Worm (Caenorhabditis elegans): ENCODE data around the gene R07G3.8.
A peak's percentile ranks its signal among the peaks of the same experiment; 100 is the strongest.

The R07G3.8 gene

DNA sequence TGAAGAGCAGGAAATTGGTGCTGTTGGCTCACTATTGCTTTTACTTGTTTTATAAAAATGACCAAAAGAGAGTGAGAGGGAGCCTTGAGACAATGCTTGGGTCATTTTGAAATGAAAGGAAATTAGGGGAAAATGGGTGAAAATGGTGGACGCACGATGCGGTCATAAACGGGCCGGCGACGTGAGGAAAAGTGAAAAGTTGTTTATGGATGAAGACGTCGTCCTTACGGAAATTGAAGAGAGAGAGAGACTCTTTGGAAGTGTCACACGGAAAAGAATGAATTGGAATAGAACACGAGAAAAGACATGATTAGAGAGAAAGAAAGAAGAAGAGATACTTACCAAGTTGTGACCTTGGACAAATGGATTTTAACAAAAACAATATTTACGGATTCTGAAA lies 1.2 kb upstream of the R07G3.8 start:
- peak in 1 of 2 experiments; percentile 26 for TF ChIP-seq lsy-2 (tag; optimal IDR thresholded peaks at IDR 0.05)
- no peak for TF ChIP-seq ceh-16 (tag; optimal IDR thresholded peaks at IDR 0.05)
- peak; percentile 9 for TF ChIP-seq sem-4 (tag; optimal IDR thresholded peaks at IDR 0.05)
- no peak for TF ChIP-seq lin-13 (GFP tag; optimal IDR thresholded peaks at IDR 0.05)
- TF ChIP-seq nhr-10 (tag; optimal IDR thresholded peaks at IDR 0.05), result no peak
- peak; percentile 17 for TF ChIP-seq nhr-25 (tag; optimal IDR thresholded peaks at IDR 0.05)
- TF ChIP-seq blmp-1 (tag; optimal IDR thresholded peaks at IDR 0.05; ENCODE audit: insufficient read depth), result peak; percentile 44

- TF ChIP-seq crh-2 (tag; optimal IDR thresholded peaks at IDR 0.05) (no peak), fos-1 (tag; optimal IDR thresholded peaks at IDR 0.05) (peak; percentile 79)
Measured at ce11 chrII:7618212-7618611, 2.1 kb downstream of the R07G3.8 start.

DNA sequence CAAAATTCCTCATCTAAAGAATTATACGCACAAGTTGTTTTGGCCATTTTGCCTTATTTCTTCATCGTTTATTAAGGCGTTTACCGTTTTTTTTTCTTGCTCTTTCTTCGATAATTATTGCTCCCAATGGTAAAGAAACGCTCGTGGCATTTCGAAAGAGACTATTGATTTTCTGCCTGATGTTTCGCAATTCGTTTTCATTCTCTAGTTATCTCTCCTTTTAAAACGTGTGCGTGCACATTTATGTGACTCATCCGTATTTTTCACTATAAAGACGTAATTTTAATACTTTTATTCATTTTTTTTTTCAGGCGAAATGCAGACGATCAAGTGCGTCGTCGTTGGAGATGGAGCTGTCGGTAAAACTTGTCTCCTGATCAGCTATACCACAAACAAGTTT lies 4.2 kb downstream of the R07G3.8 start, which contains the start of gene cdc-42:
TSS of gene cdc-42 (plus strand) at position 312 of the 400 bp plus-strand sequence.
- TF ChIP-seq ztf-4 (tag; optimal IDR thresholded peaks at IDR 0.05) (no peak), unc-39 (tag; optimal IDR thresholded peaks at IDR 0.05) (no peak), nhr-6 (tag; optimal IDR thresholded peaks at IDR 0.05) (no peak), unc-55 (GFP tag; optimal IDR thresholded peaks at IDR 0.05) (no peak), crh-2 (tag; optimal IDR thresholded peaks at IDR 0.05) (no peak), egl-27 (tag; optimal IDR thresholded peaks at IDR 0.05) (no peak), sem-4 (tag; optimal IDR thresholded peaks at IDR 0.05) (no peak), elt-3 (tag; optimal IDR thresholded peaks at IDR 0.05) (no peak), lin-13 (GFP tag; optimal IDR thresholded peaks at IDR 0.05) (no peak), zag-1 (tag; optimal IDR thresholded peaks at IDR 0.05) (no peak), sma-9 (GFP tag; optimal IDR thresholded peaks at IDR 0.05) (no peak), sma-9 (tag; optimal IDR thresholded peaks at IDR 0.05) (no peak), ztf-1 (GFP tag; conservative IDR thresholded peaks at IDR 0.05) (no peak), nhr-21 (tag; optimal IDR thresholded peaks at IDR 0.05) (no peak), mab-5 (tag; optimal IDR thresholded peaks at IDR 0.05) (no peak), ztf-11 (tag; optimal IDR thresholded peaks at IDR 0.05) (no peak), R02D3.7 (tag; optimal IDR thresholded peaks at IDR 0.05) (no peak), alr-1 (tag; optimal IDR thresholded peaks at IDR 0.05) (no peak), dmd-4 (tag; optimal IDR thresholded peaks at IDR 0.05) (no peak), F13H6.1 (tag; optimal IDR thresholded peaks at IDR 0.05) (no peak), nhr-77 (tag; optimal IDR thresholded peaks at IDR 0.05) (no peak)

DNA sequence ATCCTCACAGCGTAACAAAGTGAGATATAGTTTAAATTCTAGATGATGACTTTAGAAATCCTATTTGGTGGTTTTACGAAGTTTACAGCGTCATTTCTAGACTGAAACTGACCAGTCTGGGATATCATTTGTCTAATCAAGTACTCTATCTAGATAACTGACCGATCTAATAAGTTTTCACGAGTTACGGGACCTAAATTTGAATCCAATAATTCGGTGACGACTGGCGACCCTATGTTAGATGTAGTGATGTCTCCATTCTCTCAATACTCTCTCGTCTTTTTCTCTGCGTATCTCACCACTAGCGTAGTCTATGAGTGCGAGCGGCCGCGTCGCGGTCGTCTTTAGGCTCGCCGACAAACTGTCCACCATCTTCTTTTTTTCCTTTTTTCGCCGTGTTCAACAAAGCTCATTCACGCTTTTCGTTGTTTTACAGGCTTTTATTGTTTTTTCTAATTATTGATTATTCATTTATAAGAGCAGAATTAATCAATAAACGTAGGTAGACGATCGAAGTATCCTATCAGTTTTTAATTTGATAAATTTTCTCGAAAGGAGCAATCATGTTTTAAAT lies 4.9 kb downstream of the R07G3.8 start:
- TF ChIP-seq Y55F3AM.14 (GFP tag; optimal IDR thresholded peaks at IDR 0.05) (no peak), lsy-2 (tag; optimal IDR thresholded peaks at IDR 0.05) (peak in 1 of 2 experiments; percentile 44), F13H6.1 (tag; optimal IDR thresholded peaks at IDR 0.05) (peak; percentile 24), nhr-129 (tag; optimal IDR thresholded peaks at IDR 0.05) (peak; percentile 28), ama-1 (optimal IDR thresholded peaks at IDR 0.05) (peak; percentile 75), nhr-237 (tag; optimal IDR thresholded peaks at IDR 0.05) (no peak), nhr-10 (tag; optimal IDR thresholded peaks at IDR 0.05) (no peak), C34F6.9 (tag; optimal IDR thresholded peaks at IDR 0.05) (peak; percentile 57)

DNA sequence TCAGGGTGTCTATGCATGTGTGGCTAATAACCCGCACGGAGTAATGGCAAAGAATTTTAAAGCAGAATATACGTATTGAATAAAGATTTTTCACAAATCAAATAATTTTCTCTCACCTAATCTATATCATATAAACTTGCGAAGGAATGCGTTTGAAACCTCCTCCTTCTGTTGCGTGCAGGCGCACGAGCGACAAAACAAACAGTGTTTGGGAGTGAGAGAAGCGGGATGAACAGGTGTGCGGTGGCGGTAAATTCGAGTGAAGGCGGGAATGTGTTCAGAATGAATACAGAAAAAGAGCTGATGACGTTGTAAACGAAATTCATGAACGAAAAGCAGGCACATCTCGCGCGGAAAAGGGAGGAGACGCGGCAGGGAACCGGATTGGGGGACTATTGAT lies 6.0 kb downstream of the R07G3.8 start:
- TF ChIP-seq elt-1 (tag; optimal IDR thresholded peaks at IDR 0.05) (no peak), nhr-21 (tag; optimal IDR thresholded peaks at IDR 0.05) (no peak), dmd-4 (tag; optimal IDR thresholded peaks at IDR 0.05) (no peak), ceh-16 (tag; optimal IDR thresholded peaks at IDR 0.05) (no peak), nhr-11 (tag; optimal IDR thresholded peaks at IDR 0.05) (no peak)

- TF ChIP-seq alr-1 (tag; optimal IDR thresholded peaks at IDR 0.05) (no peak), egl-27 (tag; optimal IDR thresholded peaks at IDR 0.05) (no peak), lin-11 (tag; optimal IDR thresholded peaks at IDR 0.05) (no peak), ceh-16 (tag; optimal IDR thresholded peaks at IDR 0.05) (no peak), F13H6.1 (tag; optimal IDR thresholded peaks at IDR 0.05) (no peak), nhr-21 (tag; optimal IDR thresholded peaks at IDR 0.05) (no peak), sma-3 (GFP tag; optimal IDR thresholded peaks at IDR 0.05) (no peak), unc-62 (GFP tag; optimal IDR thresholded peaks at IDR 0.05) (no peak), elt-3 (tag; optimal IDR thresholded peaks at IDR 0.05) (no peak), sem-4 (tag; optimal IDR thresholded peaks at IDR 0.05) (no peak), crh-2 (tag; optimal IDR thresholded peaks at IDR 0.05) (no peak), nhr-11 (tag; optimal IDR thresholded peaks at IDR 0.05) (no peak), nhr-129 (tag; optimal IDR thresholded peaks at IDR 0.05) (no peak), C34F6.9 (tag; optimal IDR thresholded peaks at IDR 0.05) (no peak), skn-1 (tag; optimal IDR thresholded peaks at IDR 0.05) (no peak), ztf-4 (tag; optimal IDR thresholded peaks at IDR 0.05) (no peak), zag-1 (tag; optimal IDR thresholded peaks at IDR 0.05) (no peak), R02D3.7 (tag; optimal IDR thresholded peaks at IDR 0.05) (no peak), ceh-82 (tag; optimal IDR thresholded peaks at IDR 0.05) (no peak)
Measured at ce11 chrII:7613241-7613782, 7.0 kb downstream of the R07G3.8 start, which contains the start of the genes oig-4 and R07G3.7. Gene oig-4 (plus strand): TSS chrII:7613541. Gene R07G3.7 (minus strand): TSS chrII:7613732.
